Fruit fly (Drosophila melanogaster): ENCODE results near the gene fbp.

Gene fbp

DNA sequence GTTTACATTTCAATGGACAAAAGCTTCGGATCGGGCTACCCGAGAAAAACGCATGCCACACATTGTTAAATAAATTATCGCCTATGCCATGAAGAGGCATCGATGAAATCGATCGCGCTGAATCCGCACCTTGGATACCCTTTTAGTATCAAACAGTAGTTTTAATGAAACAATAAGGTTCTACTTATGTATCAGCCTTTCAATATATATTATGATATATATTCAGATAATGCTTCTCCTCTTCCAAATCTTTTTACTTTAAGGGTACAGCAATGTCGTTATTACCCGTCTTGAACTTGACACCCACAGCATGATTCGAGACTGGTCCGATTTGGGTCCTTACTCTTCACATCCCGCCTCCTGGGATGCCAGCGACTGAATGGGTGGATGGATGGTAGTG is 36.0 kb upstream of the fbp start (continued):
- TF ChIP-seq Gsc (GFP tag; IDR thresholded peaks at IDR 0.05) (no peak), HLH4C (GFP tag; IDR thresholded peaks at IDR 0.05; ENCODE audit: partially characterized antibody) (no peak), slbo (GFP tag; IDR thresholded peaks at IDR 0.05) (0 out of 2 replicates have a peak, but pooled peaks have one; percentile 7), Dad (GFP tag; optimal IDR thresholded peaks at IDR 0.05) (no peak), fd64A (GFP tag; optimal IDR thresholded peaks at IDR 0.05) (no peak), CG18764 (GFP tag; optimal IDR thresholded peaks at IDR 0.05) (no peak), CG2678 (tag; optimal IDR thresholded peaks at IDR 0.05) (peak; percentile 56), HLH54F (GFP tag; optimal IDR thresholded peaks at IDR 0.05) (no peak), CG6813 (GFP tag; optimal IDR thresholded peaks at IDR 0.05) (no peak), CG31441 (GFP tag; IDR thresholded peaks at IDR 0.05) (peak; percentile 29; the same call in 1 of the 2 replicates), da (GFP tag; optimal IDR thresholded peaks at IDR 0.05) (no peak), CG15696 (tag; optimal IDR thresholded peaks at IDR 0.05) (no peak), pnt (GFP tag; optimal IDR thresholded peaks at IDR 0.05) (no peak), zf30C (GFP tag; optimal IDR thresholded peaks at IDR 0.05) (no peak), CG4404 (GFP tag; IDR thresholded peaks at IDR 0.05) (no peak), pum (GFP tag; optimal IDR thresholded peaks at IDR 0.05) (no peak), Rx (GFP tag; IDR thresholded peaks at IDR 0.05) (no peak), CG1647 (GFP tag; optimal IDR thresholded peaks at IDR 0.05) (no peak), CG17328 (GFP tag; IDR thresholded peaks at IDR 0.05) (no peak), al (GFP tag; IDR thresholded peaks at IDR 0.05) (no peak), Trl (optimal IDR thresholded peaks at IDR 0.05) (no peak), Trl (GFP tag; optimal IDR thresholded peaks at IDR 0.05) (no peak), mld (GFP tag; IDR thresholded peaks at IDR 0.05; ENCODE audit: partially characterized antibody) (no peak), D (optimal IDR thresholded peaks at IDR 0.05) (no peak), D (GFP tag; optimal IDR thresholded peaks at IDR 0.05) (peak; percentile 22), grau (tag; optimal IDR thresholded peaks at IDR 0.05) (peak; percentile 50), tgo (GFP tag; IDR thresholded peaks at IDR 0.05) (no peak), zfh1 (GFP tag; IDR thresholded peaks at IDR 0.05) (0 out of 3 replicates have a peak, but pooled peaks have one; percentile 32), CG10209 (GFP tag; optimal IDR thresholded peaks at IDR 0.05) (peak; percentile 29), CG6689 (GFP tag; IDR thresholded peaks at IDR 0.05) (no peak), ro (GFP tag; IDR thresholded peaks at IDR 0.05) (no peak), lilli (GFP tag; optimal IDR thresholded peaks at IDR 0.05) (no peak), Atf6 (GFP tag; IDR thresholded peaks at IDR 0.05) (no peak), PHDP (tag; optimal IDR thresholded peaks at IDR 0.05) (peak; percentile 21), Opbp (GFP tag; IDR thresholded peaks at IDR 0.05; ENCODE audit: partially characterized antibody) (no peak), CTCF (GFP tag; optimal IDR thresholded peaks at IDR 0.05) (no peak), CG8281 (tag; optimal IDR thresholded peaks at IDR 0.05) (no peak), CG2129 (GFP tag; IDR thresholded peaks at IDR 0.05; ENCODE audit: partially characterized antibody) (no peak), ttk (GFP tag; IDR thresholded peaks at IDR 0.05) (no peak), CG34224 (GFP tag; IDR thresholded peaks at IDR 0.05; ENCODE audit: partially characterized antibody) (no peak), bsh (GFP tag; optimal IDR thresholded peaks at IDR 0.05) (peak in 1 of 2 experiments; percentile 63), Abd-B (GFP tag; optimal IDR thresholded peaks at IDR 0.05) (no peak), CG2202 (tag; optimal IDR thresholded peaks at IDR 0.05) (no peak), Hr51 (GFP tag; optimal IDR thresholded peaks at IDR 0.05) (peak in 1 of 2 experiments; percentile 32), CG7357 (GFP tag; IDR thresholded peaks at IDR 0.05) (no peak), CG8478 (optimal IDR thresholded peaks at IDR 0.05) (no peak), lab (GFP tag; optimal IDR thresholded peaks at IDR 0.05) (peak; percentile 48), D19B (GFP tag; optimal IDR thresholded peaks at IDR 0.05) (no peak), Fer2 (tag; optimal IDR thresholded peaks at IDR 0.05) (no peak), CG31224 (GFP tag; IDR thresholded peaks at IDR 0.05) (no peak), CG1792 (GFP tag; optimal IDR thresholded peaks at IDR 0.05) (no peak), NC2α (GFP tag; optimal IDR thresholded peaks at IDR 0.05) (no peak), CG11093 (GFP tag; IDR thresholded peaks at IDR 0.05) (no peak)
